Worm (Caenorhabditis elegans): Measurements from ENCODE around the gene clec-122.

clec-122 gene

ce11 chrII:3154383-3154782 is 48.5 kb downstream of the clec-122 start, which contains the start of gene sri-32:
TSS of gene sri-32 (minus strand) at chrII:3154483.
- TF ChIP-seq nhr-12 (tag; optimal IDR thresholded peaks at IDR 0.05) (no peak), nhr-43 (tag; optimal IDR thresholded peaks at IDR 0.05; ENCODE audit: poor library complexity, severe bottlenecking) (no peak), nhr-67 (tag; optimal IDR thresholded peaks at IDR 0.05) (no peak), fkh-2 (tag; optimal IDR thresholded peaks at IDR 0.05) (no peak), sea-2 (GFP tag; optimal IDR thresholded peaks at IDR 0.05) (no peak), tbx-2 (tag; optimal IDR thresholded peaks at IDR 0.05) (no peak), ceh-16 (tag; optimal IDR thresholded peaks at IDR 0.05) (no peak), pha-4 (tag; optimal IDR thresholded peaks at IDR 0.05) (no peak), egl-5 (tag; optimal IDR thresholded peaks at IDR 0.05) (no peak), zag-1 (tag; optimal IDR thresholded peaks at IDR 0.05) (no peak), aly-2 (tag; optimal IDR thresholded peaks at IDR 0.05) (no peak), snpc-4 (tag; optimal IDR thresholded peaks at IDR 0.05) (no peak)

ce11 chrII:3156749-3157148 is 50.9 kb downstream of the clec-122 start, which contains the start of gene sri-33:
TSS of gene sri-33 (minus strand) at chrII:3156849.
- no peak for TF ChIP-seq snpc-4 (tag; optimal IDR thresholded peaks at IDR 0.05)
- TF ChIP-seq ceh-16 (tag; optimal IDR thresholded peaks at IDR 0.05) = no peak
- TF ChIP-seq ceh-82 (tag; optimal IDR thresholded peaks at IDR 0.05) = no peak
- no peak for TF ChIP-seq R02D3.7 (tag; optimal IDR thresholded peaks at IDR 0.05)
- TF ChIP-seq eor-1 (tag; optimal IDR thresholded peaks at IDR 0.05) = no peak
- no peak for TF ChIP-seq fkh-2 (tag; optimal IDR thresholded peaks at IDR 0.05)
- no peak for TF ChIP-seq unc-62 (GFP tag; optimal IDR thresholded peaks at IDR 0.05)
- TF ChIP-seq ztf-11 (tag; optimal IDR thresholded peaks at IDR 0.05) = no peak
- no peak for TF ChIP-seq nhr-23 (tag; optimal IDR thresholded peaks at IDR 0.05)
- no peak for TF ChIP-seq nhr-11 (tag; optimal IDR thresholded peaks at IDR 0.05)
- TF ChIP-seq nhr-28 (tag; optimal IDR thresholded peaks at IDR 0.05) = no peak
- no peak for TF ChIP-seq nhr-12 (tag; optimal IDR thresholded peaks at IDR 0.05)
- TF ChIP-seq nhr-25 (tag; optimal IDR thresholded peaks at IDR 0.05) = no peak
- TF ChIP-seq nhr-43 (tag; optimal IDR thresholded peaks at IDR 0.05; ENCODE audit: poor library complexity, severe bottlenecking) = no peak
- TF ChIP-seq nhr-237 (tag; optimal IDR thresholded peaks at IDR 0.05) = no peak
